Worm (Caenorhabditis elegans): ENCODE measurements around the gene ZC262.4.

ZC262.4 gene

ce11 chrIII:8287519-8287918 lies 46.8 kb downstream of the ZC262.4 start (continued):
- no peak for TF ChIP-seq dmd-4 (tag; optimal IDR thresholded peaks at IDR 0.05; ENCODE audit: borderline replicate concordance)
- TF ChIP-seq pha-4 (tag; optimal IDR thresholded peaks at IDR 0.05) = no peak
- peak; percentile 44 for TF ChIP-seq unc-42 (tag; optimal IDR thresholded peaks at IDR 0.05)
- TF ChIP-seq ceh-18 (tag; optimal IDR thresholded peaks at IDR 0.05) = peak; percentile 62
- no peak for TF ChIP-seq dve-1 (tag; optimal IDR thresholded peaks at IDR 0.05)
- TF ChIP-seq madf-2 (tag; optimal IDR thresholded peaks at IDR 0.05) = no peak
- no peak for TF ChIP-seq zip-5 (tag; optimal IDR thresholded peaks at IDR 0.05)
- no peak for TF ChIP-seq ttx-3 (tag; optimal IDR thresholded peaks at IDR 0.05)
- TF ChIP-seq che-1 (tag; optimal IDR thresholded peaks at IDR 0.05) = no peak
- peak; percentile 17 for TF ChIP-seq F13H6.1 (tag; optimal IDR thresholded peaks at IDR 0.05)
- no peak for TF ChIP-seq pat-9 (tag; optimal IDR thresholded peaks at IDR 0.05)
- no peak for TF ChIP-seq tbx-7 (tag; optimal IDR thresholded peaks at IDR 0.05)
- peak; percentile 34 for TF ChIP-seq rnt-1 (tag; optimal IDR thresholded peaks at IDR 0.05)

ce11 chrIII:8286824-8287223 lies 47.5 kb downstream of the ZC262.4 start:
- TF ChIP-seq fkh-6 (tag; optimal IDR thresholded peaks at IDR 0.05) (no peak), F13H6.1 (tag; optimal IDR thresholded peaks at IDR 0.05) (no peak), ceh-31 (tag; optimal IDR thresholded peaks at IDR 0.05) (no peak), ref-2 (tag; optimal IDR thresholded peaks at IDR 0.05) (no peak), odd-2 (tag; optimal IDR thresholded peaks at IDR 0.05) (no peak), ceh-48 (tag; optimal IDR thresholded peaks at IDR 0.05) (no peak), K09A11.1 (tag; optimal IDR thresholded peaks at IDR 0.05; ENCODE audit: insufficient read depth) (no peak), pax-1 (tag; optimal IDR thresholded peaks at IDR 0.05) (no peak), ceh-18 (tag; optimal IDR thresholded peaks at IDR 0.05) (no peak)

ce11 chrIII:8286003-8286402 lies 48.3 kb downstream of the ZC262.4 start:
- TF ChIP-seq odd-2 (tag; optimal IDR thresholded peaks at IDR 0.05) (no peak), unc-42 (tag; optimal IDR thresholded peaks at IDR 0.05) (peak; percentile 61), eyg-1 (tag; optimal IDR thresholded peaks at IDR 0.05) (no peak), hlh-6 (tag; optimal IDR thresholded peaks at IDR 0.05) (no peak)

- TF ChIP-seq hlh-8 (tag; optimal IDR thresholded peaks at IDR 0.05) (no peak), ama-1 (optimal IDR thresholded peaks at IDR 0.05) (no peak), hlh-13 (GFP tag; optimal IDR thresholded peaks at IDR 0.05) (no peak), pag-3 (tag; optimal IDR thresholded peaks at IDR 0.05; ENCODE audit: borderline replicate concordance) (no peak), che-1 (tag; optimal IDR thresholded peaks at IDR 0.05) (no peak), ahr-1 (tag; optimal IDR thresholded peaks at IDR 0.05) (no peak)
Measured at ce11 chrIII:8283525-8283924, 50.8 kb downstream of the ZC262.4 start.

Measured in whole organism, late embryonic.